Worm (Caenorhabditis elegans): ENCODE measurements around the gene cla-1.

- TF ChIP-seq ref-2 (tag; optimal IDR thresholded peaks at IDR 0.05) (no peak), unc-3 (GFP tag; conservative IDR thresholded peaks at IDR 0.05) (no peak), unc-3 (tag; optimal IDR thresholded peaks at IDR 0.05) (no peak)
Measured at ce11 chrIV:7623868-7624267, 35.1 kb downstream of the cla-1 start.

Measured in whole organism, late embryonic.